Worm (Caenorhabditis elegans): ENCODE measurements around the gene ZK1307.3.

Gene ZK1307.3

DNA sequence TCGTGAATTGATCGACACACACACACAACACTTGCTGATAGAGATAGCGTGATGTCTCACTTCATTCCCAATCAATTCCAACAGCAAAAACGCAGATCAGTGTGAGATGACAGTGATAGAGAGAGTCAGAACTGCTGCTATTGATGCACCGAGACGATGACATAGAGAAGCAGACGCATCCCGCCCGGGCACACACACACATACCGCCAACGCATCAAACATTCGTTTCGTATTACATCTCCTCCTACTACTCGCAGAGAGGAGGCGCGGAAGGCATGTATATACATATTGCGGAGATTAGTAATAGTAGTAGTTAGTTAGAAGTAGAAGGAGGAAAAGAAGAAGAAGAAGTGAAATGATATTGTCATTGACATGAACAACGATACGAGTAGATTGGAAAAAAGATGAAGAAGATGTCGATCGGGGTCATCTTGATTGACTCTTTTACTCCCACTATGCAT, 33.4 kb downstream of the ZK1307.3 start (continued):
- no peak for TF ChIP-seq F37D6.2 (tag; optimal IDR thresholded peaks at IDR 0.05)
- TF ChIP-seq egl-43 (GFP tag; IDR thresholded peaks at IDR 0.05), result 0 out of 2 replicates have a peak, but pooled peaks have one; percentile 7
- no peak for TF ChIP-seq zfp-2 (tag; optimal IDR thresholded peaks at IDR 0.05)
- no peak for TF ChIP-seq ctbp-1 (GFP tag; IDR thresholded peaks at IDR 0.05)
- TF ChIP-seq tra-1 (GFP tag; IDR thresholded peaks at IDR 0.05), result peak; percentile 53

ce11 chrII:9618759-9619158, 34.1 kb downstream of the ZK1307.3 start:
- TF ChIP-seq lim-7 (GFP tag; IDR thresholded peaks at IDR 0.05), result peak; percentile 31; the same call in 1 of the 2 replicates
- TF ChIP-seq spr-3 (GFP tag; optimal IDR thresholded peaks at IDR 0.05), result no peak
- TF ChIP-seq Y75B8A.6 (GFP tag; IDR thresholded peaks at IDR 0.05), result 0 out of 2 replicates have a peak, but pooled peaks have one; percentile 32

ce11 chrII:9617902-9618245, 34.9 kb downstream of the ZK1307.3 start:
- no peak for TF ChIP-seq R02D3.7 (tag; optimal IDR thresholded peaks at IDR 0.05)
- peak; percentile 76 for TF ChIP-seq aha-1 (tag)
- peak; percentile 27 for TF ChIP-seq fos-1 (tag; optimal IDR thresholded peaks at IDR 0.05)
- peak; percentile 10 for TF ChIP-seq duxl-1 (tag; optimal IDR thresholded peaks at IDR 0.05; ENCODE audit: poor library complexity)
- peak; percentile 19; the same call in 1 of the 2 replicates for TF ChIP-seq dmd-6 (GFP tag; IDR thresholded peaks at IDR 0.05)
- TF ChIP-seq ceh-44 (GFP tag; IDR thresholded peaks at IDR 0.05), result 0 out of 2 replicates have a peak, but pooled peaks have one; percentile 7
- TF ChIP-seq lin-15B (tag; optimal IDR thresholded peaks at IDR 0.05), result peak; percentile 12
- TF ChIP-seq T20F7.1 (GFP tag; optimal IDR thresholded peaks at IDR 0.05), result no peak

- no peak for TF ChIP-seq lin-15B (tag; optimal IDR thresholded peaks at IDR 0.05)
- peak; percentile 47; the same call in 1 of the 2 replicates for TF ChIP-seq arid-1 (GFP tag; conservative IDR thresholded peaks at IDR 0.05)
- TF ChIP-seq duxl-1 (tag; optimal IDR thresholded peaks at IDR 0.05; ENCODE audit: poor library complexity), result peak; percentile 38
- no peak for TF ChIP-seq rbr-2 (tag; optimal IDR thresholded peaks at IDR 0.05)
- TF ChIP-seq ztf-11 (tag; optimal IDR thresholded peaks at IDR 0.05), result no peak
- 0 out of 2 replicates have a peak, but pooled peaks have one; percentile 42 for TF ChIP-seq lim-7 (GFP tag; IDR thresholded peaks at IDR 0.05)
- TF ChIP-seq mes-2 (tag; optimal IDR thresholded peaks at IDR 0.05; ENCODE audit: poor library complexity, severe bottlenecking), result peak; percentile 64
- TF ChIP-seq hif-1 (tag; optimal IDR thresholded peaks at IDR 0.05), result peak in 1 of 2 experiments; percentile 18
- TF ChIP-seq unc-130 (GFP tag; optimal IDR thresholded peaks at IDR 0.05), result no peak
- no peak for TF ChIP-seq lin-13 (GFP tag; optimal IDR thresholded peaks at IDR 0.05)
- peak; percentile 18 for TF ChIP-seq sdz-12 (GFP tag; optimal IDR thresholded peaks at IDR 0.05)
- TF ChIP-seq zfp-3 (GFP tag; conservative IDR thresholded peaks at IDR 0.05), result peak; percentile 80
- no peak for TF ChIP-seq fkh-10 (GFP tag; optimal IDR thresholded peaks at IDR 0.05)
- no peak for TF ChIP-seq lin-39 (tag; optimal IDR thresholded peaks at IDR 0.05)
- TF ChIP-seq unc-62 (GFP tag; optimal IDR thresholded peaks at IDR 0.05 in 1 of 2), result peak in 1 of 2 experiments; percentile 81
- no peak for TF ChIP-seq unc-62 (tag; optimal IDR thresholded peaks at IDR 0.05)
- no peak for TF ChIP-seq daf-19 (GFP tag; conservative IDR thresholded peaks at IDR 0.05)
- TF ChIP-seq nhr-48 (tag; optimal IDR thresholded peaks at IDR 0.05), result no peak
- TF ChIP-seq mdl-1 (tag; optimal IDR thresholded peaks at IDR 0.05), result no peak
- TF ChIP-seq ceh-32 (tag; optimal IDR thresholded peaks at IDR 0.05; ENCODE audit: poor library complexity), result no peak
- peak; percentile 14; the same call in 1 of the 2 replicates for TF ChIP-seq hmg-1.1 (GFP tag; IDR thresholded peaks at IDR 0.05)
- no peak for TF ChIP-seq zip-2 (tag; optimal IDR thresholded peaks at IDR 0.05)
- 0 out of 2 replicates have a peak, but pooled peaks have one; percentile 4 for TF ChIP-seq madf-9 (GFP tag; conservative IDR thresholded peaks at IDR 0.05)
- TF ChIP-seq nhr-102 (tag; optimal IDR thresholded peaks at IDR 0.05), result peak; percentile 18
- TF ChIP-seq snpc-1.2 (GFP tag; IDR thresholded peaks at IDR 0.05), result no peak
- TF ChIP-seq ceh-44 (GFP tag; IDR thresholded peaks at IDR 0.05), result no peak
- no peak for TF ChIP-seq ZK337.2 (GFP tag; IDR thresholded peaks at IDR 0.05)
- TF ChIP-seq cey-2 (tag; optimal IDR thresholded peaks at IDR 0.05; ENCODE audit: borderline replicate concordance, insufficient read depth), result no peak
- TF ChIP-seq nhr-28 (tag; optimal IDR thresholded peaks at IDR 0.05), result no peak
- TF ChIP-seq ama-1 (optimal IDR thresholded peaks at IDR 0.05), result peak; percentile 47
- TF ChIP-seq F49E8.2 (tag; optimal IDR thresholded peaks at IDR 0.05; ENCODE audit: borderline replicate concordance), result no peak
These were observed 35.5 kb downstream of the ZK1307.3 start, which contains the start of gene hal-3 for ce11 chrII:9617039-9617901. Gene hal-3 (minus strand): TSS chrII:9617125.

All from whole organism, L4 larva.